Fruit fly (Drosophila melanogaster) whole organism, embryonic: ENCODE results near the gene Jhbp1.
A peak's percentile ranks its signal among the peaks of the same experiment; 100 is the strongest.

Source experiments
- Abd-B ChIP-seq: fragments of 200-800 bp; sonication (Bioruptor generic); optimal IDR thresholded peaks from 2 replicates; lab custom pipeline; 2018; ENCODE audit warnings: missing biosample characterization, mild to moderate bottlenecking, missing genetic modification characterization, moderate library complexity
- CG10565 ChIP-seq: fragments of 200-800 bp; sonication (Bioruptor generic); optimal IDR thresholded peaks from 3 replicates; lab custom pipeline; 2016; ENCODE audit warnings: missing biosample characterization, mild to moderate bottlenecking, missing genetic modification characterization
- CG10959 ChIP-seq: fragments of 200-800 bp; sonication (Bioruptor generic); IDR thresholded peaks from 2 replicates; pipeline ENCODE4 v1.3.6; 2022; ENCODE audit warnings: missing biosample characterization, missing genetic modification characterization
- CG12104 ChIP-seq: fragments of 200-800 bp; sonication (Bioruptor generic); optimal IDR thresholded peaks from 3 replicates; lab custom pipeline; 2016; ENCODE audit warnings: missing biosample characterization, missing genetic modification characterization
- CG12942 ChIP-seq: fragments of 200-800 bp; sonication (Bioruptor generic); optimal IDR thresholded peaks from 3 replicates; lab custom pipeline; 2016; ENCODE audit warnings: missing biosample characterization, missing genetic modification characterization
- CG13287 ChIP-seq: fragments of 200-800 bp; sonication (Bioruptor generic); IDR thresholded peaks from 2 replicates; pipeline ENCODE4 v1.3.6; 2022; ENCODE audit warnings: missing biosample characterization, missing genetic modification characterization; ENCODE audit not compliant: partially characterized antibody
- CG16815 ChIP-seq: fragments of 200-800 bp; sonication (Bioruptor generic); optimal IDR thresholded peaks from 3 replicates; lab custom pipeline; 2017; ENCODE audit warnings: missing biosample characterization, mild to moderate bottlenecking, missing genetic modification characterization
- CG17361 ChIP-seq: fragments of 200-800 bp; sonication (Bioruptor generic); IDR thresholded peaks from 3 replicates; pipeline ENCODE4 v1.3.6; 2022; ENCODE audit warnings: missing biosample characterization, missing genetic modification characterization
- CG17829 ChIP-seq: fragments of 200-800 bp; optimal IDR thresholded peaks from 2 replicates; lab custom pipeline; 2019; ENCODE audit warnings: missing biosample characterization, mild to moderate bottlenecking, missing genetic modification characterization, moderate library complexity
- CG18619 ChIP-seq: fragments of 200-800 bp; sonication (Bioruptor generic); optimal IDR thresholded peaks from 3 replicates; lab custom pipeline; 2017; ENCODE audit warnings: missing biosample characterization, mild to moderate bottlenecking, missing genetic modification characterization
- CG18764 ChIP-seq: fragments of 200-800 bp; sonication (Bioruptor generic); optimal IDR thresholded peaks from 3 replicates; lab custom pipeline; 2016; ENCODE audit warnings: missing biosample characterization, missing genetic modification characterization
- CG30020 ChIP-seq: fragments of 200-800 bp; optimal IDR thresholded peaks from 2 replicates; lab custom pipeline; 2019; ENCODE audit warnings: missing biosample characterization, mild to moderate bottlenecking, missing genetic modification characterization, moderate library complexity
- CG32772 ChIP-seq: fragments of 200-800 bp; sonication (Bioruptor generic); IDR thresholded peaks from 2 replicates; pipeline ENCODE4 v1.3.6; 2022; ENCODE audit warnings: missing biosample characterization, missing genetic modification characterization
- CG33213 ChIP-seq: fragments of 200-800 bp; sonication (Bioruptor generic); optimal IDR thresholded peaks from 3 replicates; lab custom pipeline; 2016; ENCODE audit warnings: missing biosample characterization, missing genetic modification characterization
- CG6654 ChIP-seq: fragments of 200-800 bp; sonication (Bioruptor generic); optimal IDR thresholded peaks from 2 replicates; lab custom pipeline; 2017; ENCODE audit warnings: missing biosample characterization, mild to moderate bottlenecking, missing genetic modification characterization
- CG6765 ChIP-seq: fragments of 200-800 bp; sonication (Bioruptor generic); optimal IDR thresholded peaks from 3 replicates; lab custom pipeline; 2017; ENCODE audit warnings: missing biosample characterization, mild to moderate bottlenecking, missing genetic modification characterization
- CG8089 ChIP-seq: fragments of 200-800 bp; sonication (Bioruptor generic); optimal IDR thresholded peaks from 3 replicates; lab custom pipeline; 2016; ENCODE audit warnings: missing biosample characterization, missing genetic modification characterization
- CG8281 ChIP-seq: fragments of 200-800 bp; sonication (Bioruptor generic); optimal IDR thresholded peaks from 2 replicates; lab custom pipeline; 2018; ENCODE audit warnings: missing biosample characterization, mild to moderate bottlenecking, missing genetic modification characterization, moderate library complexity
- CG9727 ChIP-seq: fragments of 200-800 bp; sonication (Bioruptor generic); optimal IDR thresholded peaks from 3 replicates; lab custom pipeline; 2017; ENCODE audit warnings: missing biosample characterization, mild to moderate bottlenecking, missing genetic modification characterization
- CkIIα-i1 ChIP-seq: fragments of 200-800 bp; sonication (Bioruptor generic); IDR thresholded peaks from 2 replicates; pipeline ENCODE4 v1.3.6; 2022; ENCODE audit warnings: missing biosample characterization, missing genetic modification characterization
- Deaf1 ChIP-seq: fragments of 200-800 bp; optimal IDR thresholded peaks from 3 replicates; lab custom pipeline; 2019; ENCODE audit warnings: missing biosample characterization, mild to moderate bottlenecking, missing genetic modification characterization, moderate library complexity
- Dip2 ChIP-seq: fragments of 200-800 bp; sonication (Bioruptor generic); IDR thresholded peaks from 2 replicates; pipeline ENCODE4 v1.3.6; 2022; ENCODE audit warnings: missing biosample characterization, missing genetic modification characterization
- H2.0 ChIP-seq: fragments of 200-800 bp; sonication (Bioruptor generic); IDR thresholded peaks from 2 replicates; pipeline ENCODE4 v1.3.6; 2022; ENCODE audit warnings: missing biosample characterization, missing genetic modification characterization
- MBD-R2 ChIP-seq: fragments of 200-800 bp; sonication (Bioruptor generic); IDR thresholded peaks from 2 replicates; pipeline ENCODE4 v1.3.6; 2022; ENCODE audit warnings: missing biosample characterization, missing genetic modification characterization
- NC2α ChIP-seq: fragments of 200-800 bp; sonication (Bioruptor generic); optimal IDR thresholded peaks from 2 replicates; lab custom pipeline; 2016; ENCODE audit warnings: missing biosample characterization, missing genetic modification characterization
- NfI ChIP-seq: fragments of 200-800 bp; sonication (Bioruptor generic); optimal IDR thresholded peaks from 3 replicates; lab custom pipeline; 2018; ENCODE audit warnings: missing biosample characterization, mild to moderate bottlenecking, missing genetic modification characterization, moderate library complexity
- Ptx1 ChIP-seq: fragments of 200-800 bp; sonication (Bioruptor generic); IDR thresholded peaks from 2 replicates; pipeline ENCODE4 v1.3.6; 2022; ENCODE audit warnings: missing biosample characterization, missing genetic modification characterization
- Sin3A ChIP-seq: fragments of >200 bp; optimal IDR thresholded peaks from 2 replicates; lab custom pipeline; 2018
- Spps ChIP-seq: fragments of 200-800 bp; sonication (Bioruptor generic); optimal IDR thresholded peaks from 2 replicates; lab custom pipeline; 2018; ENCODE audit warnings: missing biosample characterization, mild to moderate bottlenecking, missing genetic modification characterization
- Ssrp ChIP-seq: fragments of 200-800 bp; sonication (Bioruptor generic); optimal IDR thresholded peaks from 2 replicates; lab custom pipeline; 2018; ENCODE audit warnings: missing biosample characterization, mild to moderate bottlenecking, missing genetic modification characterization, moderate library complexity
- ase ChIP-seq: fragments of 200-800 bp; sonication (Bioruptor generic); IDR thresholded peaks from 3 replicates; pipeline ENCODE4 v1.3.6; 2022; ENCODE audit warnings: missing biosample characterization, missing genetic modification characterization
- bsh ChIP-seq, 2 experiments: fragments of 200-800 bp; sonication (Bioruptor generic); optimal IDR thresholded peaks; 2 replicates each; lab custom pipeline; 2017 to 2018; ENCODE audit warnings: mild to moderate bottlenecking in 2 of 2, missing biosample characterization in 2 of 2, missing genetic modification characterization in 2 of 2, moderate library complexity in 1 of 2
- chinmo ChIP-seq: fragments of 200-800 bp; sonication (Bioruptor generic); IDR thresholded peaks from 4 replicates; pipeline ENCODE4 v1.3.6; 2022; ENCODE audit warnings: missing biosample characterization, missing genetic modification characterization; ENCODE audit not compliant: partially characterized antibody
- crc ChIP-seq: fragments of 200-800 bp; sonication (Bioruptor generic); optimal IDR thresholded peaks from 2 replicates; lab custom pipeline; 2016; ENCODE audit warnings: missing biosample characterization, missing genetic modification characterization
- dati ChIP-seq: fragments of 200-800 bp; sonication (Bioruptor generic); IDR thresholded peaks from 2 replicates; pipeline ENCODE4 v1.3.6; 2022; ENCODE audit warnings: missing biosample characterization, missing genetic modification characterization
- dimm ChIP-seq: fragments of 200-800 bp; sonication (Bioruptor generic); IDR thresholded peaks from 2 replicates; pipeline ENCODE4 v1.3.6; 2022; ENCODE audit warnings: missing biosample characterization, missing genetic modification characterization
- en ChIP-seq: fragments of 200-800 bp; sonication (Bioruptor generic); optimal IDR thresholded peaks from 2 replicates; lab custom pipeline; 2016; ENCODE audit warnings: missing biosample characterization, missing genetic modification characterization
- gfzf ChIP-seq: fragments of 200-800 bp; sonication (Bioruptor generic); optimal IDR thresholded peaks from 2 replicates; lab custom pipeline; 2016; ENCODE audit warnings: missing biosample characterization, mild to moderate bottlenecking, missing genetic modification characterization, moderate library complexity
- grn ChIP-seq: fragments of 200-800 bp; sonication (Bioruptor generic); optimal IDR thresholded peaks from 3 replicates; lab custom pipeline; 2017; ENCODE audit warnings: missing biosample characterization, missing genetic modification characterization
- hkb ChIP-seq, 2 experiments: fragments of 200-800 bp in 1 of 2; fragments of >200 bp in 1 of 2; sonication (Bioruptor generic) in 1 of 2; IDR thresholded peaks in 1 of 2; optimal IDR thresholded peaks in 1 of 2; 2 replicates each; pipeline versions ENCODE4 v1.3.6 to Lab custom; 2017 to 2022; ENCODE audit warnings: missing biosample characterization in 1 of 2, missing genetic modification characterization in 1 of 2
- kni ChIP-seq: fragments of 200-800 bp; sonication (Bioruptor generic); optimal IDR thresholded peaks from 3 replicates; lab custom pipeline; 2017; ENCODE audit warnings: mild to moderate bottlenecking, missing biosample characterization, missing genetic modification reagents, missing genetic modification characterization
- luna ChIP-seq: fragments of 200-800 bp; sonication (Bioruptor generic); optimal IDR thresholded peaks from 2 replicates; lab custom pipeline; 2016; ENCODE audit warnings: missing biosample characterization, missing genetic modification characterization
- mam ChIP-seq: fragments of 200-800 bp; sonication (Bioruptor generic); optimal IDR thresholded peaks from 3 replicates; lab custom pipeline; 2016; ENCODE audit warnings: missing biosample characterization, missing genetic modification characterization
- nerfin-1 ChIP-seq: fragments of 200-800 bp; sonication (Bioruptor generic); optimal IDR thresholded peaks from 3 replicates; lab custom pipeline; 2019; ENCODE audit warnings: missing biosample characterization, mild to moderate bottlenecking, missing genetic modification characterization, moderate library complexity
- nom ChIP-seq: fragments of 200-800 bp; sonication (Bioruptor generic); optimal IDR thresholded peaks from 2 replicates; lab custom pipeline; 2017; ENCODE audit warnings: missing biosample characterization, missing genetic modification characterization, mild to moderate bottlenecking, moderate library complexity, missing genetic modification reagents
- odd ChIP-seq: fragments of 200-800 bp; sonication (Bioruptor generic); optimal IDR thresholded peaks from 2 replicates; lab custom pipeline; 2017; ENCODE audit warnings: missing biosample characterization, mild to moderate bottlenecking, missing genetic modification characterization
- onecut ChIP-seq: fragments of 200-800 bp; sonication (Bioruptor generic); IDR thresholded peaks from 2 replicates; pipeline ENCODE4 v1.3.6; 2022; ENCODE audit warnings: missing biosample characterization, missing genetic modification characterization
- prd ChIP-seq, 3 experiments: fragments of >200 bp in 2 of 3; fragments of 200-800 bp in 1 of 3; sonication (Bioruptor generic) in 1 of 3; optimal IDR thresholded peaks in 2 of 3; IDR thresholded peaks in 1 of 3; 2 replicates in 2 of 3; 3 replicates in 1 of 3; pipeline versions ENCODE4 v1.3.6 to Lab custom; 2017 to 2022; ENCODE audit warnings: missing biosample characterization in 1 of 3, missing genetic modification characterization in 1 of 3
- slbo ChIP-seq: fragments of 200-800 bp; sonication (Bioruptor generic); IDR thresholded peaks from 2 replicates; pipeline ENCODE4 v1.3.6; 2022; ENCODE audit warnings: missing biosample characterization, missing genetic modification characterization
- slp2 ChIP-seq: fragments of 200-800 bp; sonication (Bioruptor generic); optimal IDR thresholded peaks from 2 replicates; lab custom pipeline; 2016; ENCODE audit warnings: missing biosample characterization, missing genetic modification characterization

The Jhbp1 gene

dm6 chr3R:4979143-4979728 lies 14.0 kb downstream of the Jhbp1 start (continued):
- no peak for TF ChIP-seq CG33213
- no peak for TF ChIP-seq CG12104 (GFP tag; lab: Kevin White, UChicago)
- peak; percentile 1 for TF ChIP-seq Spps (tag; lab: Kevin White, UChicago)
- peak; percentile 16 for TF ChIP-seq grn (GFP tag; lab: Kevin White, UChicago)
- TF ChIP-seq Dip2 (GFP tag; lab: Robert Waterston, UW) = no peak
- no peak for TF ChIP-seq H2.0 (GFP tag; lab: Robert Waterston, UW)
- 0 out of 2 replicates have a peak, but pooled peaks have one; percentile 15 for TF ChIP-seq Ptx1 (GFP tag; lab: Robert Waterston, UW)
- TF ChIP-seq nom (GFP tag; lab: Kevin White, UChicago) = no peak
- no peak for TF ChIP-seq NC2α (GFP tag; lab: Kevin White, UChicago)
- no peak for TF ChIP-seq CG10565 (GFP tag; lab: Kevin White, UChicago)
- no peak for TF ChIP-seq CG12942 (GFP tag; lab: Kevin White, UChicago)
- no peak for TF ChIP-seq nerfin-1 (tag; lab: Kevin White, UChicago)
- TF ChIP-seq MBD-R2 = no peak
- no peak for TF ChIP-seq prd (optimal IDR thresholded peaks at IDR 0.05; lab: Kevin White, UChicago)
- no peak; the same call in 2 of the 3 replicates for TF ChIP-seq prd (GFP tag; IDR thresholded peaks at IDR 0.05; lab: Robert Waterston, UW)
- no peak for TF ChIP-seq onecut
- TF ChIP-seq slp2 (GFP tag; lab: Kevin White, UChicago) = no peak
- TF ChIP-seq CG17361 (GFP tag; lab: Robert Waterston, UW) = peak; percentile 57; the same call in 2 of the 3 replicates
- TF ChIP-seq dimm (GFP tag; lab: Robert Waterston, UW) = no peak
- TF ChIP-seq CG6654 (GFP tag; lab: Kevin White, UChicago) = no peak
- no peak for TF ChIP-seq CG30020 (tag; lab: Kevin White, UChicago)
- no peak for TF ChIP-seq odd (GFP tag; lab: Kevin White, UChicago)
- no peak for TF ChIP-seq CG17829 (tag; lab: Kevin White, UChicago)
- TF ChIP-seq en = no peak
- no peak for TF ChIP-seq gfzf (GFP tag; lab: Kevin White, UChicago)
- TF ChIP-seq CG8089 = no peak
- TF ChIP-seq kni (GFP tag; lab: Kevin White, UChicago) = no peak
- no peak for TF ChIP-seq CG32772 (GFP tag; lab: Robert Waterston, UW)
- TF ChIP-seq chinmo = no peak
- no peak for TF ChIP-seq ase (GFP tag; lab: Robert Waterston, UW)
- TF ChIP-seq slbo (GFP tag; lab: Robert Waterston, UW) = no peak
- TF ChIP-seq CG16815 = no peak
- TF ChIP-seq CG13287 (GFP tag; lab: Robert Waterston, UW) = no peak
- TF ChIP-seq CG8281 (tag; lab: Kevin White, UChicago) = no peak
- TF ChIP-seq CG10959 (GFP tag; lab: Robert Waterston, UW) = no peak
- TF ChIP-seq Ssrp (tag; lab: Kevin White, UChicago) = peak; percentile 6
- TF ChIP-seq CkIIα-i1 (GFP tag; lab: Robert Waterston, UW) = no peak
- no peak for TF ChIP-seq Sin3A
- TF ChIP-seq hkb (optimal IDR thresholded peaks at IDR 0.05; lab: Kevin White, UChicago) = no peak
- no peak for TF ChIP-seq hkb (GFP tag; IDR thresholded peaks at IDR 0.05; lab: Robert Waterston, UW)
- no peak for TF ChIP-seq Deaf1
- TF ChIP-seq CG18619 (GFP tag; lab: Kevin White, UChicago) = no peak
- peak; percentile 50 for TF ChIP-seq CG9727 (GFP tag; lab: Kevin White, UChicago)
- no peak for TF ChIP-seq CG6765 (GFP tag; lab: Kevin White, UChicago)
- TF ChIP-seq luna (GFP tag; lab: Kevin White, UChicago) = no peak
- TF ChIP-seq CG18764 (GFP tag; lab: Kevin White, UChicago) = no peak
- TF ChIP-seq NfI (GFP tag; lab: Kevin White, UChicago) = no peak
- TF ChIP-seq crc = no peak
- no peak for TF ChIP-seq Abd-B (GFP tag; lab: Kevin White, UChicago)
- peak in 1 of 2 experiments; percentile 25 for TF ChIP-seq bsh (GFP tag; optimal IDR thresholded peaks at IDR 0.05; lab: Kevin White, UChicago)
- TF ChIP-seq dati (GFP tag; lab: Robert Waterston, UW) = no peak
- TF ChIP-seq mam (GFP tag; lab: Kevin White, UChicago) = no peak
